Worm (Caenorhabditis elegans) whole organism, mixed stage, embryonic: ENCODE results near the gene srg-25.

ENCODE experiments used
- blmp-1 ChIP-seq: fragments of 150-350 bp; optimal IDR thresholded peaks from 2 replicates; lab custom pipeline; 2014; ENCODE audit warnings: missing biosample characterization, missing genetic modification characterization
- ceh-39 ChIP-seq: fragments of 150-350 bp; optimal IDR thresholded peaks from 2 replicates; lab custom pipeline; 2014; ENCODE audit warnings: missing biosample characterization, missing genetic modification characterization
- elt-1 ChIP-seq: sonication (generic microtip); optimal IDR thresholded peaks from 2 replicates; lab custom pipeline; 2017; ENCODE audit warnings: missing genetic modification characterization, mild to moderate bottlenecking, missing compliant biosample characterization, antibody characterized with exemption, moderate library complexity, borderline replicate concordance; ENCODE audit not compliant: insufficient read depth
- nhr-12 ChIP-seq: fragments of 150-350 bp; optimal IDR thresholded peaks from 2 replicates; lab custom pipeline; 2014; ENCODE audit warnings: missing biosample characterization, missing genetic modification characterization
- nhr-237 ChIP-seq: fragments of 150-350 bp; optimal IDR thresholded peaks from 2 replicates; lab custom pipeline; 2014; ENCODE audit warnings: missing biosample characterization, missing genetic modification characterization
- nhr-76 ChIP-seq: sonication (generic microtip); optimal IDR thresholded peaks from 2 replicates; lab custom pipeline; 2017; ENCODE audit warnings: missing biosample characterization, missing genetic modification characterization
- pha-4 ChIP-seq: fragments of 150-350 bp; optimal IDR thresholded peaks from 2 replicates; lab custom pipeline; 2018; ENCODE audit warnings: missing biosample characterization, missing genetic modification reagents, missing genetic modification characterization
- snpc-4 ChIP-seq: fragments of 150-350 bp; optimal IDR thresholded peaks from 2 replicates; lab custom pipeline; 2014; ENCODE audit warnings: missing biosample characterization, missing genetic modification characterization
- unc-39 ChIP-seq: fragments of 150-350 bp; optimal IDR thresholded peaks from 2 replicates; lab custom pipeline; 2014; ENCODE audit warnings: missing biosample characterization, missing genetic modification characterization
- unc-62 ChIP-seq: fragments of 150-350 bp; optimal IDR thresholded peaks from 2 replicates; lab custom pipeline; 2014; ENCODE audit warnings: missing biosample characterization, missing genetic modification reagents, missing genetic modification characterization
- ztf-11 ChIP-seq: fragments of 150-350 bp; optimal IDR thresholded peaks from 2 replicates; lab custom pipeline; 2014; ENCODE audit warnings: missing biosample characterization, missing genetic modification characterization

DNA sequence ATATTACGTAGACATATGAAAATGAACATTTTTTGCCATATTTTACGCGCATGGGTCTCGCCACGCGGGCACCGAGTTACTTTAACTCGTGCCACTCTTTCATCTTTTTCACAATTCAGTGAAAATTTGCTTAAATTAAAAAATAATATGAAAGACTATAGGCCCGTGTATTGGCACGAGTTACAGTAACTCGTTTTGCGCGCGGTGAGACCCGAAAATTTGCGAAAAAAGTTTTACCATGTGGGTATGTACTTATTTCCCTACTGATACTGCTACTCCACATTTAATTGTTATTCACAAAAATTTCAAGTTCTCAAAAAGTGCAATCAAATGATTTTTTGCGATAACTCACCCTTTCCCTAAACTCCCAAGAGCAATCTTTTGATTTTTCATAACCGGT is 47.6 kb downstream of the srg-25 start:
- no peak for TF ChIP-seq blmp-1 (tag; lab: Kevin White, UChicago)
- TF ChIP-seq nhr-12 (tag; lab: Kevin White, UChicago): no peak
- TF ChIP-seq nhr-237: no peak
- TF ChIP-seq nhr-76 (tag; lab: Kevin White, UChicago): no peak
- TF ChIP-seq unc-62 (GFP tag; lab: Kevin White, UChicago): no peak
- TF ChIP-seq pha-4: no peak
- TF ChIP-seq unc-39 (tag; lab: Kevin White, UChicago): no peak
- TF ChIP-seq ceh-39 (tag; lab: Kevin White, UChicago): no peak
- no peak for TF ChIP-seq ztf-11
- TF ChIP-seq snpc-4 (tag; lab: Kevin White, UChicago): no peak
- TF ChIP-seq elt-1 (tag; lab: Kevin White, UChicago): no peak
